Fruit fly (Drosophila melanogaster) whole organism, embryonic: ENCODE measurements around the gene CG15742.

Experiments
- Ada2b ChIP-seq: fragments of 200-800 bp; sonication (Bioruptor generic); IDR thresholded peaks from 2 replicates; pipeline ENCODE4 v1.3.6; 2022; ENCODE audit warnings: missing biosample characterization, missing genetic modification characterization
- CG10209 ChIP-seq: fragments of 200-800 bp; sonication (Bioruptor generic); optimal IDR thresholded peaks from 3 replicates; lab custom pipeline; 2017; ENCODE audit warnings: missing biosample characterization, mild to moderate bottlenecking, missing genetic modification characterization, missing genetic modification reagents
- CG1024 ChIP-seq: fragments of 200-800 bp; sonication (Bioruptor generic); IDR thresholded peaks from 2 replicates; pipeline ENCODE4 v1.3.6; 2022; ENCODE audit warnings: missing biosample characterization, missing genetic modification characterization
- CG10959 ChIP-seq: fragments of 200-800 bp; sonication (Bioruptor generic); IDR thresholded peaks from 2 replicates; pipeline ENCODE4 v1.3.6; 2022; ENCODE audit warnings: missing biosample characterization, missing genetic modification characterization
- CG12155 ChIP-seq: fragments of 200-800 bp; sonication (Bioruptor generic); optimal IDR thresholded peaks from 3 replicates; lab custom pipeline; 2016; ENCODE audit warnings: missing biosample characterization, missing genetic modification characterization
- CG1602 ChIP-seq: fragments of 200-800 bp; sonication (Bioruptor generic); optimal IDR thresholded peaks from 3 replicates; lab custom pipeline; 2016; ENCODE audit warnings: missing biosample characterization, missing genetic modification characterization
- CG1832 ChIP-seq: fragments of 200-800 bp; sonication (Bioruptor generic); optimal IDR thresholded peaks from 2 replicates; lab custom pipeline; 2017; ENCODE audit warnings: missing biosample characterization, mild to moderate bottlenecking, missing genetic modification characterization, inconsistent platforms
- CG2199 ChIP-seq: fragments of 200-800 bp; sonication (Bioruptor generic); IDR thresholded peaks from 3 replicates; pipeline ENCODE4 v1.3.6; 2022; ENCODE audit warnings: missing biosample characterization, missing genetic modification characterization
- CG2875 ChIP-seq: fragments of 200-800 bp; sonication (Bioruptor generic); optimal IDR thresholded peaks from 2 replicates; lab custom pipeline; 2017; ENCODE audit warnings: missing biosample characterization, mild to moderate bottlenecking, missing genetic modification characterization, missing genetic modification reagents
- CG32532 ChIP-seq: fragments of 200-800 bp; sonication (Bioruptor generic); IDR thresholded peaks from 2 replicates; pipeline ENCODE4 v1.3.6; 2022; ENCODE audit warnings: missing biosample characterization, missing genetic modification characterization
- CG34224 ChIP-seq: fragments of 200-800 bp; sonication (Bioruptor generic); IDR thresholded peaks from 3 replicates; pipeline ENCODE4 v1.3.6; 2022; ENCODE audit warnings: missing biosample characterization, missing genetic modification characterization; ENCODE audit not compliant: partially characterized antibody
- CG34422 ChIP-seq: fragments of 200-800 bp; sonication (Bioruptor generic); IDR thresholded peaks from 3 replicates; pipeline ENCODE4 v1.3.6; 2022; ENCODE audit warnings: missing biosample characterization, missing genetic modification characterization
- CG4424 ChIP-seq: fragments of 200-800 bp; sonication (Bioruptor generic); optimal IDR thresholded peaks from 3 replicates; lab custom pipeline; 2016; ENCODE audit warnings: missing biosample characterization, missing genetic modification characterization
- CG9876 ChIP-seq: fragments of 200-800 bp; sonication (Bioruptor generic); optimal IDR thresholded peaks from 2 replicates; lab custom pipeline; 2016; ENCODE audit warnings: missing biosample characterization, missing genetic modification characterization
- Ets65A ChIP-seq: fragments of 200-800 bp; sonication (Bioruptor generic); peaks from one replicate; lab custom pipeline; 2016; ENCODE audit warnings: missing biosample characterization, missing genetic modification characterization
- HLH4C ChIP-seq: fragments of 200-800 bp; sonication (Bioruptor generic); IDR thresholded peaks from 3 replicates; pipeline ENCODE4 v1.3.6; 2022; ENCODE audit warnings: missing biosample characterization, missing genetic modification characterization; ENCODE audit not compliant: partially characterized antibody
- Hr78 ChIP-seq, 2 experiments: fragments of 200-800 bp in 1 of 2; fragments of >200 bp in 1 of 2; sonication (Bioruptor generic) in 1 of 2; optimal IDR thresholded peaks; 2 replicates each; lab custom pipeline; 2017 to 2019; ENCODE audit warnings: missing biosample characterization in 2 of 2, missing genetic modification characterization in 2 of 2, mild to moderate bottlenecking in 1 of 2, moderate library complexity in 1 of 2
- Kr ChIP-seq: fragments of 200-800 bp; sonication (Bioruptor generic); optimal IDR thresholded peaks from 2 replicates; lab custom pipeline; 2017; ENCODE audit warnings: missing biosample characterization, mild to moderate bottlenecking, missing genetic modification characterization
- Ravus ChIP-seq: fragments of 200-800 bp; sonication (Bioruptor generic); IDR thresholded peaks from 2 replicates; pipeline ENCODE4 v1.3.6; 2022; ENCODE audit warnings: missing biosample characterization, missing genetic modification characterization
- Sox100B ChIP-seq: fragments of 200-800 bp; sonication (Bioruptor generic); optimal IDR thresholded peaks from 3 replicates; lab custom pipeline; 2018; ENCODE audit warnings: missing biosample characterization, mild to moderate bottlenecking, missing genetic modification characterization
- TFAM ChIP-seq: fragments of 200-800 bp; sonication (Bioruptor generic); optimal IDR thresholded peaks from 2 replicates; lab custom pipeline; 2017; ENCODE audit warnings: missing biosample characterization, missing genetic modification characterization, inconsistent platforms
- YL-1 ChIP-seq: fragments of 200-800 bp; sonication (Bioruptor generic); optimal IDR thresholded peaks from 3 replicates; lab custom pipeline; 2017; ENCODE audit warnings: missing biosample characterization, mild to moderate bottlenecking, missing genetic modification characterization
- bbx ChIP-seq: fragments of 200-800 bp; sonication (Bioruptor generic); IDR thresholded peaks from 2 replicates; pipeline ENCODE4 v1.3.6; 2022; ENCODE audit warnings: missing biosample characterization, missing genetic modification characterization; ENCODE audit not compliant: partially characterized antibody
- bigmax ChIP-seq: fragments of 200-800 bp; sonication (Bioruptor generic); optimal IDR thresholded peaks from 2 replicates; lab custom pipeline; 2018; ENCODE audit warnings: missing biosample characterization, mild to moderate bottlenecking, missing genetic modification characterization
- chinmo ChIP-seq: fragments of 200-800 bp; sonication (Bioruptor generic); IDR thresholded peaks from 4 replicates; pipeline ENCODE4 v1.3.6; 2022; ENCODE audit warnings: missing biosample characterization, missing genetic modification characterization; ENCODE audit not compliant: partially characterized antibody
- crol ChIP-seq: fragments of 200-800 bp; sonication (Bioruptor generic); IDR thresholded peaks from 2 replicates; pipeline ENCODE4 v1.3.6; 2022; ENCODE audit warnings: missing biosample characterization, missing genetic modification characterization
- dm ChIP-seq: fragments of 200-800 bp; sonication (Bioruptor generic); optimal IDR thresholded peaks from 3 replicates; lab custom pipeline; 2016; ENCODE audit warnings: missing biosample characterization, missing genetic modification characterization
- dmrt99B ChIP-seq: fragments of 200-800 bp; sonication (Bioruptor generic); optimal IDR thresholded peaks from 2 replicates; lab custom pipeline; 2018; ENCODE audit warnings: missing biosample characterization, mild to moderate bottlenecking, missing genetic modification characterization, moderate library complexity
- emc ChIP-seq: fragments of 200-800 bp; sonication (Bioruptor generic); optimal IDR thresholded peaks from 2 replicates; lab custom pipeline; 2016; ENCODE audit warnings: missing biosample characterization, missing genetic modification characterization
- ftz-f1 ChIP-seq: fragments of 200-800 bp; sonication (Bioruptor generic); optimal IDR thresholded peaks from 2 replicates; lab custom pipeline; 2016; ENCODE audit warnings: missing biosample characterization, missing genetic modification characterization
- kah ChIP-seq: fragments of 200-800 bp; sonication (Bioruptor generic); optimal IDR thresholded peaks from 2 replicates; lab custom pipeline; 2018; ENCODE audit warnings: missing biosample characterization, mild to moderate bottlenecking, missing genetic modification characterization
- nmo ChIP-seq: fragments of 200-800 bp; sonication (Bioruptor generic); optimal IDR thresholded peaks from 2 replicates; lab custom pipeline; 2018; ENCODE audit warnings: missing biosample characterization, mild to moderate bottlenecking, missing genetic modification characterization, moderate library complexity
- pan ChIP-seq, 4 experiments: fragments of >200 bp in 3 of 4; fragments of 200-800 bp in 1 of 4; sonication (Bioruptor generic) in 1 of 4; optimal IDR thresholded peaks in 3 of 4; IDR thresholded peaks in 1 of 4; 2 replicates each; pipeline versions ENCODE4 v1.3.6 to Lab custom; 2017 to 2022; ENCODE audit warnings: missing biosample characterization in 2 of 4, missing genetic modification characterization in 2 of 4, mixed read lengths in 1 of 4
- phol ChIP-seq: fragments of 200-800 bp; sonication (Bioruptor generic); optimal IDR thresholded peaks from 3 replicates; lab custom pipeline; 2018; ENCODE audit warnings: missing biosample characterization, mild to moderate bottlenecking, missing genetic modification characterization, moderate library complexity
- scrt ChIP-seq: fragments of 200-800 bp; sonication (Bioruptor generic); optimal IDR thresholded peaks from 2 replicates; lab custom pipeline; 2018; ENCODE audit warnings: missing biosample characterization, mild to moderate bottlenecking, missing genetic modification characterization, moderate library complexity
- sens ChIP-seq: fragments of 200-800 bp; sonication (Bioruptor generic); peaks from one replicate; lab custom pipeline; 2016; ENCODE audit warnings: missing biosample characterization, missing genetic modification characterization
- sr ChIP-seq: fragments of 200-800 bp; sonication (Bioruptor generic); IDR thresholded peaks from 3 replicates; pipeline ENCODE4 v1.3.6; 2022; ENCODE audit warnings: missing biosample characterization, missing genetic modification characterization
- stc ChIP-seq: fragments of 200-800 bp; sonication (Bioruptor generic); IDR thresholded peaks from 2 replicates; pipeline ENCODE4 v1.3.6; 2022; ENCODE audit warnings: missing biosample characterization, missing genetic modification characterization
- twi ChIP-seq: fragments of 200-800 bp; optimal IDR thresholded peaks from 2 replicates; lab custom pipeline; 2019; ENCODE audit warnings: missing biosample characterization, mild to moderate bottlenecking, missing genetic modification characterization, moderate library complexity
- wdn ChIP-seq: fragments of 200-800 bp; sonication (Bioruptor generic); IDR thresholded peaks from 2 replicates; pipeline ENCODE4 v1.3.6; 2022; ENCODE audit warnings: missing biosample characterization, missing genetic modification characterization

CG15742 gene

DNA sequence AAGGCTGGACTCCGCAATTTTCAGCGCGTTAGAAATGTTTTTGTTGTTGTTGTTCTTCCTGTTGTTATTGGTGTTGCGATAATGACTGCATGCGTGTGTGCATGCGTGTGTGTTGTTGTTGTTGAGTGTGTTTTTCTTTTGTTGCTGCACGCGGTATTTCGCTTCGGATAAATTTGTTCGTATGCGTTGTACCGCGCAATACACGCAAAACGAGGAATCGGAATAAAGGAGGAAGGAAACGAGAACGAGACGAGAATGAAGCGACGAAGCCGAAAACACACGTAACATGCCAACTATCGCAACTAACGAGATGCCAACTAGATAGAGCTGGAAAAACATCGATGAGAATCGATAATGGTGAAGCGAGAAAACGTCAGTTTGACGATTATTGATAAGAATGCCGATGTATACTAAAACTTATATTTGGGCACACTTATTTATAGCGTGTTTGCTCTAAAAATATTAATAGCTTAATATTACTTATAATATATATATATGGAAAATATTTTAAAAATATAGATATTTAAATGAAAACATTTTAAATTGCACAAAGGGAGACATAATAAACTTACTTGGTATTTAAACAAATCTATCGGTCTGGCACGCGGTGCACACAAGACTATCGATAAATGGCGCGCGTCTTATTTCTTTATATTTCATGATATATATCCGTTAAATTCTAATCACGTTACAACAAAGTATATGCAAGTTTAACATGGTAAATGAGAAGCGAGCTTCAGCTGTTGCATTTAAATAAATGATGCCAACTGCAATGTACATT is 46.7 kb downstream of the CG15742 start, which contains the start of gene sno (continued):
- no peak for TF ChIP-seq Kr
- TF ChIP-seq CG32532 (GFP tag; lab: Robert Waterston, UW): peak; percentile 25; the same call in 1 of the 2 replicates
- TF ChIP-seq CG9876: no peak
- no peak for TF ChIP-seq Ets65A (GFP tag; lab: Kevin White, UChicago)
- peak; percentile 10 for TF ChIP-seq nmo (GFP tag; lab: Kevin White, UChicago)
- TF ChIP-seq kah: no peak
- TF ChIP-seq emc (GFP tag; lab: Kevin White, UChicago): no peak
- no peak for TF ChIP-seq CG1602 (GFP tag; lab: Kevin White, UChicago)
- no peak for TF ChIP-seq phol (tag; lab: Kevin White, UChicago)

DNA sequence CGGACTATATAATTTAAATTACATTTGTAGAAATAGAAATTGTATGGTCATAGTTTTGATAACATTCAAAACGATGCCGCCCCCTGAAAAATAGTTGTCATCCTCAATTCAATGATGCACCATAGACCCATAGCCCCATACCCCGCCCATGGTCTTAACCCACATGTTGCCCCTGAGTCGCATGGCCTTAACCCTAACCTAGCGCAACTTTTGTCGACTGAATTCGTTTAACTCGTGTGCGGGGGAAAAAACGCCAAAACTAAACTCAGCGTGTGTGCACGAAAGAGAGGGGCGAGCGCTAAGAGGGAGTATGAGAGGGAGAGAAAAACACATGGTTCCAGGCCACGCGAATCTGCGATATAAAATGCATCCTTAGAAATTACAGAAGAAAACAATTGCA is 47.9 kb downstream of the CG15742 start:
- TF ChIP-seq YL-1 (GFP tag; lab: Kevin White, UChicago): no peak
- TF ChIP-seq Sox100B (GFP tag; lab: Kevin White, UChicago): no peak
- 0 out of 3 replicates have a peak, but pooled peaks have one; percentile 7 for TF ChIP-seq HLH4C (GFP tag; lab: Robert Waterston, UW)
- 0 out of 4 replicates have a peak, but pooled peaks have one; percentile 29 for TF ChIP-seq chinmo (GFP tag; lab: Robert Waterston, UW)
- no peak for TF ChIP-seq CG10209 (GFP tag; lab: Kevin White, UChicago)
- peak in 1 of 2 experiments; percentile 22 for TF ChIP-seq Hr78 (GFP tag; optimal IDR thresholded peaks at IDR 0.05; lab: Kevin White, UChicago)
- TF ChIP-seq wdn (GFP tag; lab: Robert Waterston, UW): no peak
- no peak for TF ChIP-seq CG2875 (GFP tag; lab: Kevin White, UChicago)
- no peak for TF ChIP-seq CG4424
- TF ChIP-seq sens (GFP tag; lab: Kevin White, UChicago): peak; percentile 9
- peak; percentile 51 for TF ChIP-seq twi (tag; lab: Kevin White, UChicago)
- peak; percentile 57; the same call in 2 of the 3 replicates for TF ChIP-seq sr (GFP tag; lab: Robert Waterston, UW)
- peak; percentile 29 for TF ChIP-seq CG1832 (GFP tag; lab: Kevin White, UChicago)
- TF ChIP-seq CG1024 (GFP tag; lab: Robert Waterston, UW): no peak
- peak; percentile 53 for TF ChIP-seq CG10959 (GFP tag; lab: Robert Waterston, UW)
- peak; percentile 11; the same call in 1 of the 2 replicates for TF ChIP-seq bbx
- no peak for TF ChIP-seq stc
- no peak for TF ChIP-seq Ravus
- TF ChIP-seq CG2199 (GFP tag; lab: Robert Waterston, UW): 0 out of 3 replicates have a peak, but pooled peaks have one; percentile 37
- peak; percentile 26; the same call in 1 of the 3 replicates for TF ChIP-seq CG34422 (GFP tag; lab: Robert Waterston, UW)
- no peak for TF ChIP-seq CG12155 (GFP tag; lab: Kevin White, UChicago)
- TF ChIP-seq dmrt99B (tag; lab: Kevin White, UChicago): no peak
- no peak for TF ChIP-seq TFAM (GFP tag; lab: Kevin White, UChicago)
- TF ChIP-seq crol (GFP tag; lab: Robert Waterston, UW): peak; percentile 41
- TF ChIP-seq scrt (GFP tag; lab: Kevin White, UChicago): peak; percentile 14
- no peak for TF ChIP-seq Ada2b (GFP tag; lab: Robert Waterston, UW)
- TF ChIP-seq pan (optimal IDR thresholded peaks at IDR 0.05; lab: Kevin White, UChicago): no peak
- no peak for TF ChIP-seq pan (GFP tag; optimal IDR thresholded peaks at IDR 0.05 in 1 of 2, IDR thresholded peaks at IDR 0.05 in 1 of 2)
- no peak for TF ChIP-seq CG34224 (GFP tag; lab: Robert Waterston, UW)
- TF ChIP-seq bigmax: peak; percentile 28
- TF ChIP-seq ftz-f1 (GFP tag; lab: Kevin White, UChicago): peak; percentile 49
- peak; percentile 27 for TF ChIP-seq dm (GFP tag; lab: Kevin White, UChicago)
